Worm (Caenorhabditis elegans) whole organism, L4 larva: Measurements from ENCODE around the gene fbxb-62.

Source experiments
- F10B5.3 ChIP-seq: sonication (generic microtip); optimal IDR thresholded peaks from 2 replicates; lab custom pipeline; 2016; ENCODE audit warnings: mild to moderate bottlenecking, missing genetic modification characterization, missing compliant biosample characterization
- ZK546.5 ChIP-seq, 2 experiments: sonication (generic microtip); optimal IDR thresholded peaks; 2 replicates each; lab custom pipeline; 2017; ENCODE audit warnings: missing biosample characterization in 2 of 2, missing genetic modification characterization in 2 of 2
- aha-1 ChIP-seq: fragments of 150-350 bp; peaks from one replicate; lab custom pipeline; 2014; ENCODE audit warnings: missing biosample characterization, missing genetic modification characterization
- attf-4 ChIP-seq: sonication (generic microtip); optimal IDR thresholded peaks from 3 replicates; lab custom pipeline; 2017; ENCODE audit warnings: missing biosample characterization, missing genetic modification characterization
- ceh-20 ChIP-seq: fragments of 200-800 bp; sonication (Bioruptor generic); IDR thresholded peaks from 2 replicates; pipeline ENCODE4 v1.3.6; 2022; ENCODE audit warnings: missing genetic modification reagents, missing genetic modification characterization, missing compliant biosample characterization
- ceh-28 ChIP-seq: fragments of 150-350 bp; optimal IDR thresholded peaks from 2 replicates; lab custom pipeline; 2014; ENCODE audit warnings: missing biosample characterization, missing genetic modification reagents, missing genetic modification characterization
- ceh-44 ChIP-seq: fragments of 200-800 bp; sonication (Bioruptor generic); IDR thresholded peaks from 2 replicates; pipeline ENCODE4 v1.3.6; 2022; ENCODE audit warnings: missing genetic modification reagents, missing genetic modification characterization, missing compliant biosample characterization
- ceh-82 ChIP-seq: sonication (generic microtip); optimal IDR thresholded peaks from 2 replicates; lab custom pipeline; 2017; ENCODE audit warnings: missing biosample characterization, missing genetic modification characterization
- ces-1 ChIP-seq: fragments of 150-350 bp; sonication (generic microtip); optimal IDR thresholded peaks from 4 replicates; lab custom pipeline; 2014; ENCODE audit warnings: missing biosample characterization, missing genetic modification reagents, missing genetic modification characterization
- daf-19 ChIP-seq: fragments of 200-800 bp; sonication (Bioruptor generic); conservative IDR thresholded peaks from 2 replicates; pipeline ENCODE4 v1.3.6; 2022; ENCODE audit warnings: missing genetic modification characterization, missing compliant biosample characterization
- daf-8 ChIP-seq: fragments of 200-800 bp; sonication (Bioruptor generic); IDR thresholded peaks from 2 replicates; pipeline ENCODE4 v1.3.6; 2022; ENCODE audit warnings: missing genetic modification characterization, missing compliant biosample characterization
- dmd-8 ChIP-seq: fragments of 200-800 bp; sonication (Bioruptor generic); IDR thresholded peaks from 2 replicates; pipeline ENCODE4 v1.3.6; 2022; ENCODE audit warnings: missing genetic modification characterization, missing compliant biosample characterization
- dmd-9 ChIP-seq: fragments of 200-800 bp; sonication (Bioruptor generic); IDR thresholded peaks from 2 replicates; pipeline ENCODE4 v1.3.6; 2022; ENCODE audit warnings: missing genetic modification reagents, missing genetic modification characterization, missing compliant biosample characterization
- duxl-1 ChIP-seq: sonication (generic microtip); optimal IDR thresholded peaks from 2 replicates; lab custom pipeline; 2016; ENCODE audit warnings: mild to moderate bottlenecking, missing genetic modification characterization, moderate library complexity, missing compliant biosample characterization; ENCODE audit not compliant: poor library complexity
- fos-1 ChIP-seq: fragments of 150-350 bp; optimal IDR thresholded peaks from 2 replicates; lab custom pipeline; 2014; ENCODE audit warnings: missing biosample characterization, missing genetic modification characterization
- hif-1 ChIP-seq, 2 experiments: sonication (generic microtip); optimal IDR thresholded peaks; 2 replicates each; lab custom pipeline; 2016 to 2017; ENCODE audit warnings: missing compliant biosample characterization in 2 of 2, missing genetic modification characterization in 2 of 2, missing genetic modification reagents in 2 of 2, missing genotype in 2 of 2, mild to moderate bottlenecking in 1 of 2
- hlh-30 ChIP-seq: sonication (generic microtip); optimal IDR thresholded peaks from 2 replicates; lab custom pipeline; 2017; ENCODE audit warnings: antibody characterized with exemption, mild to moderate bottlenecking, missing genetic modification characterization, missing compliant biosample characterization; ENCODE audit not compliant: insufficient read depth
- hmg-1.1 ChIP-seq: fragments of 200-800 bp; sonication (Bioruptor generic); IDR thresholded peaks from 2 replicates; pipeline ENCODE4 v1.3.6; 2022; ENCODE audit warnings: missing genetic modification reagents, missing genetic modification characterization, missing compliant biosample characterization
- jun-1 ChIP-seq: fragments of 150-350 bp; optimal IDR thresholded peaks from 2 replicates; lab custom pipeline; 2014; ENCODE audit warnings: missing biosample characterization, missing genetic modification reagents, missing genetic modification characterization
- lim-7 ChIP-seq: fragments of 200-800 bp; sonication (Bioruptor generic); IDR thresholded peaks from 2 replicates; pipeline ENCODE4 v1.3.6; 2022; ENCODE audit warnings: missing genetic modification characterization, missing compliant biosample characterization
- lin-15B ChIP-seq: fragments of 150-350 bp; sonication (generic microtip); optimal IDR thresholded peaks from 3 replicates; lab custom pipeline; 2014; ENCODE audit warnings: missing biosample characterization, missing genetic modification characterization
- lin-29 ChIP-seq: fragments of 200-800 bp; sonication (Bioruptor generic); IDR thresholded peaks from 2 replicates; pipeline ENCODE4 v1.3.6; 2022; ENCODE audit warnings: missing genetic modification reagents, missing genetic modification characterization, missing compliant biosample characterization
- lin-39 ChIP-seq: fragments of 150-350 bp; optimal IDR thresholded peaks from 2 replicates; lab custom pipeline; 2014; ENCODE audit warnings: missing biosample characterization, missing genetic modification reagents, missing genetic modification characterization
- madf-5 ChIP-seq, 2 experiments: fragments of 200-800 bp; sonication (Bioruptor generic); IDR thresholded peaks; 2 replicates each; pipeline ENCODE4 v1.3.6; 2022; ENCODE audit warnings: missing compliant biosample characterization in 2 of 2, missing genetic modification characterization in 2 of 2
- mdt-29 ChIP-seq: fragments of 200-800 bp; sonication (Bioruptor generic); IDR thresholded peaks from 2 replicates; pipeline ENCODE4 v1.3.6; 2022; ENCODE audit warnings: missing genetic modification reagents, missing genetic modification characterization, missing compliant biosample characterization
- nhr-102 ChIP-seq: sonication (generic microtip); optimal IDR thresholded peaks from 2 replicates; lab custom pipeline; 2016; ENCODE audit warnings: mild to moderate bottlenecking, missing genetic modification characterization, moderate library complexity, missing compliant biosample characterization
- nhr-237 ChIP-seq: sonication (generic microtip); optimal IDR thresholded peaks from 2 replicates; lab custom pipeline; 2017; ENCODE audit warnings: missing biosample characterization, missing genetic modification characterization
- nhr-25 ChIP-seq: sonication (generic microtip); optimal IDR thresholded peaks from 2 replicates; lab custom pipeline; 2017; ENCODE audit warnings: missing genetic modification characterization, mild to moderate bottlenecking, missing compliant biosample characterization, antibody characterized with exemption, moderate library complexity, borderline replicate concordance; ENCODE audit not compliant: insufficient read depth
- nhr-41 ChIP-seq: fragments of 200-800 bp; sonication (Bioruptor generic); IDR thresholded peaks from 2 replicates; pipeline ENCODE4 v1.3.6; 2022; ENCODE audit warnings: missing genetic modification reagents, missing genetic modification characterization, missing compliant biosample characterization
- nhr-42 ChIP-seq: fragments of 200-800 bp; sonication (Bioruptor generic); IDR thresholded peaks from 2 replicates; pipeline ENCODE4 v1.3.6; 2022; ENCODE audit warnings: missing genetic modification characterization, missing compliant biosample characterization
- nhr-77 ChIP-seq: fragments of 150-350 bp; optimal IDR thresholded peaks from 2 replicates; lab custom pipeline; 2014; ENCODE audit warnings: missing biosample characterization, missing genetic modification characterization
- unc-39 ChIP-seq: sonication (generic microtip); optimal IDR thresholded peaks from 2 replicates; lab custom pipeline; 2017; ENCODE audit warnings: missing biosample characterization, missing genetic modification characterization
- unc-62 ChIP-seq, 3 experiments: fragments of 150-350 bp in 1 of 3; sonication (generic microtip); optimal IDR thresholded peaks in 2 of 3; peaks in 1 of 3; 1 replicate in 1 of 3; 2 replicates in 2 of 3; lab custom pipeline; 2014 to 2017; ENCODE audit warnings: missing biosample characterization in 3 of 3, missing genetic modification characterization in 3 of 3, missing genetic modification reagents in 3 of 3, missing genotype in 1 of 3
- zfp-2 ChIP-seq: sonication (generic microtip); optimal IDR thresholded peaks from 2 replicates; lab custom pipeline; 2016; ENCODE audit warnings: mild to moderate bottlenecking, missing genetic modification characterization, missing compliant biosample characterization
- zfp-3 ChIP-seq: fragments of 200-800 bp; sonication (Bioruptor generic); conservative IDR thresholded peaks from 2 replicates; pipeline ENCODE4 v1.3.6; 2022; ENCODE audit warnings: missing genetic modification reagents, missing genetic modification characterization, missing compliant biosample characterization

The fbxb-62 gene

DNA sequence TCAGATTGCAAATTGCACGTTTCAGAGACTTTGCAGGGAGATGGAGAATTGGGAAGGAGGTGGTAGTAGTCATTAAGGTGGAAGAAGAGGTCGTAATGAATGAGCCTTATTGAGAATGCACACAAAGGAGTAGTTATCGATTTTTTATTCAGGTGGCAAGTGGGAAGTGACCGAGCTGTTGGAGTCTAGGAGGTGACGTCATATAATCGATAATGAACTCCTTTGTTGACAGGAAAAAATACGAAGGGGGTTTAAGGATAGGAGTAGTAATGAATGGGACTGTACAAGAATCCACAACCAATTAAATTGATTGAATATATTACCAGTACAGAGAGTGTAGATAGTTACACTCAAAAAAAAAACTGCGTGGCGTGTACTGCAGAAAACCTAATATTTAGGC, at the start of gene fbxb-62:
TSS of gene fbxb-62 (minus strand) at position 101 of the 400 bp plus-strand sequence.
- TF ChIP-seq nhr-237 (tag; lab: Kevin White, UChicago): no peak
- TF ChIP-seq zfp-2 (tag; lab: Kevin White, UChicago): no peak
- no peak for TF ChIP-seq madf-5 (GFP tag; IDR thresholded peaks at IDR 0.05; lab: Robert Waterston, UW)
- TF ChIP-seq F10B5.3: no peak
- no peak for TF ChIP-seq fos-1 (tag; lab: Kevin White, UChicago)
- no peak for TF ChIP-seq lin-15B
- no peak for TF ChIP-seq dmd-9
- TF ChIP-seq attf-4 (tag; lab: Kevin White, UChicago): no peak
- TF ChIP-seq unc-39 (tag; lab: Kevin White, UChicago): no peak
- TF ChIP-seq ceh-82 (tag; lab: Kevin White, UChicago): no peak
- TF ChIP-seq duxl-1: no peak
- no peak for TF ChIP-seq nhr-42 (GFP tag; lab: Robert Waterston, UW)
- TF ChIP-seq dmd-8 (GFP tag; lab: Robert Waterston, UW): no peak
- no peak for TF ChIP-seq ZK546.5 (tag; optimal IDR thresholded peaks at IDR 0.05; lab: Kevin White, UChicago)

ce11 chrV:19337333-19337732, 35.5 kb upstream of the fbxb-62 start:
- no peak for TF ChIP-seq nhr-77
- TF ChIP-seq ceh-44: no peak
- peak; percentile 62 for TF ChIP-seq ceh-28 (tag; lab: Kevin White, UChicago)

- TF ChIP-seq daf-19: no peak
- no peak for TF ChIP-seq zfp-2 (tag; lab: Kevin White, UChicago)
- no peak for TF ChIP-seq ces-1 (GFP tag; lab: Kevin White, UChicago)
- no peak for TF ChIP-seq hlh-30 (tag; lab: Kevin White, UChicago)
- TF ChIP-seq unc-62 (GFP tag; optimal IDR thresholded peaks at IDR 0.05 in 1 of 2; lab: Kevin White, UChicago): peak in 1 of 2 experiments; percentile 13
- TF ChIP-seq unc-62 (tag; optimal IDR thresholded peaks at IDR 0.05; lab: Kevin White, UChicago): no peak
- TF ChIP-seq zfp-3 (GFP tag; lab: Robert Waterston, UW): no peak
- no peak for TF ChIP-seq nhr-41 (GFP tag; lab: Robert Waterston, UW)
- no peak for TF ChIP-seq duxl-1
- no peak for TF ChIP-seq ZK546.5 (tag; optimal IDR thresholded peaks at IDR 0.05; lab: Kevin White, UChicago)
These were observed 27.4 kb upstream of the fbxb-62 start, which contains the start of gene fbxb-65 for ce11 chrV:19329263-19329662. Gene fbxb-65, plus strand, starts transcription at chrV:19329563.

DNA sequence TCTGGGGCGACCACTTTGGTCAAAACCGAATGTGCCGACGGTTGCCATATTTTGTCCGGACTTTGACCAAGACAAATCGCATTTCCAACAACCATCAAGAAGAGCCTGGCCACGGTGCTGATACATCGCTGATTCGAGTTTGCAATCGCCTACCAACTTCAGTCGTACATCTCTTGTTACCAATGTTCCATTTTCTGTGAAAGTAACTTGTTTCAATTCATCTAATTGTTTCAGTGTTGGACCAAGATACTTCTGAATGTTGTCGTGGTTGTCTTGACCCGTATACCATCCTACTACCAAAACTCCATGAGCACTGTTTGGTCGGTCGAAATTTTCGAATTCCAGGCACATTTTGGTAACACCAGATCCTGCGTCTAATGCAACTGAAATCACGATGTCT, 23.6 kb upstream of the fbxb-62 start:
- TF ChIP-seq nhr-25 (tag; lab: Kevin White, UChicago): no peak
- no peak for TF ChIP-seq hif-1 (tag; optimal IDR thresholded peaks at IDR 0.05; lab: Kevin White, UChicago)
- TF ChIP-seq mdt-29 (GFP tag; lab: Robert Waterston, UW): no peak
- no peak for TF ChIP-seq lin-39 (tag; lab: Kevin White, UChicago)
- TF ChIP-seq unc-62 (GFP tag; optimal IDR thresholded peaks at IDR 0.05 in 1 of 2; lab: Kevin White, UChicago): no peak
- TF ChIP-seq unc-62 (tag; optimal IDR thresholded peaks at IDR 0.05; lab: Kevin White, UChicago): no peak
- TF ChIP-seq daf-8: no peak
- 0 out of 2 replicates have a peak, but pooled peaks have one; percentile 37 for TF ChIP-seq lim-7 (GFP tag; lab: Robert Waterston, UW)
- no peak for TF ChIP-seq jun-1 (tag; lab: Kevin White, UChicago)
- no peak for TF ChIP-seq nhr-77
- TF ChIP-seq nhr-102 (tag; lab: Kevin White, UChicago): no peak
- no peak for TF ChIP-seq hmg-1.1 (GFP tag; lab: Robert Waterston, UW)
- no peak for TF ChIP-seq lin-29 (GFP tag; lab: Robert Waterston, UW)
- TF ChIP-seq aha-1: peak; percentile 77
- TF ChIP-seq ceh-20: no peak
- no peak for TF ChIP-seq hlh-30 (tag; lab: Kevin White, UChicago)
